Fruit fly (Drosophila melanogaster) whole organism, larva: ENCODE results near the gene CG31157.

Experiments used
- noc ChIP-seq: fragments of 200-800 bp; sonication (Bioruptor generic); optimal IDR thresholded peaks from 3 replicates; lab custom pipeline; 2019; ENCODE audit warnings: missing biosample characterization, mild to moderate bottlenecking, missing genetic modification characterization, moderate library complexity

The CG31157 gene

dm6 chr3R:13047431-13047830 is at the start of gene CG31157:
Gene CG31157, plus strand, starts transcription at chr3R:13047731.
- no peak for TF ChIP-seq noc (tag; lab: Kevin White, UChicago)

dm6 chr3R:12998234-12998591 is 49.3 kb upstream of the CG31157 start:
- no peak for TF ChIP-seq noc (tag; lab: Kevin White, UChicago)

dm6 chr3R:13009595-13009994 is 37.9 kb upstream of the CG31157 start, which contains the start of gene CG11656:
Gene CG11656, plus strand, starts transcription at chr3R:13009895.
- no peak for TF ChIP-seq noc (tag; lab: Kevin White, UChicago)

dm6 chr3R:13010905-13011620 is 36.5 kb upstream of the CG31157 start, which contains the start of gene CG8031:
Gene CG8031, minus strand, starts transcription at chr3R:13011310.
- no peak for TF ChIP-seq noc (tag; lab: Kevin White, UChicago)

- TF ChIP-seq noc (tag; lab: Kevin White, UChicago): no peak
Measured at dm6 chr3R:13011621-13011963, 35.9 kb upstream of the CG31157 start, which contains the start of gene CtBP. Gene CtBP, plus strand, starts transcription at chr3R:13011649.

- peak; percentile 76 for TF ChIP-seq noc (tag; lab: Kevin White, UChicago)
Measured at dm6 chr3R:13012351-13012750, 35.2 kb upstream of the CG31157 start.

- TF ChIP-seq noc (tag; lab: Kevin White, UChicago): no peak
Measured at dm6 chr3R:13012990-13013389, 34.5 kb upstream of the CG31157 start.

- TF ChIP-seq noc (tag; lab: Kevin White, UChicago): peak; percentile 31
Measured at dm6 chr3R:13014168-13014881, 33.2 kb upstream of the CG31157 start.

dm6 chr3R:13015402-13015801 is 32.1 kb upstream of the CG31157 start:
- no peak for TF ChIP-seq noc (tag; lab: Kevin White, UChicago)

dm6 chr3R:13015811-13016766 is 31.4 kb upstream of the CG31157 start:
- TF ChIP-seq noc (tag; lab: Kevin White, UChicago): peak; percentile 21

dm6 chr3R:13017623-13018036 is 29.9 kb upstream of the CG31157 start:
- no peak for TF ChIP-seq noc (tag; lab: Kevin White, UChicago)

dm6 chr3R:13018284-13018900 is 29.1 kb upstream of the CG31157 start:
- peak; percentile 45 for TF ChIP-seq noc (tag; lab: Kevin White, UChicago)

- TF ChIP-seq noc (tag; lab: Kevin White, UChicago): no peak
Measured at dm6 chr3R:13018995-13019394, 28.5 kb upstream of the CG31157 start.

dm6 chr3R:13030257-13031173 is 17.0 kb upstream of the CG31157 start, which contains the start of the genes CG46281 and CG46280:
Gene CG46281, minus strand, starts transcription at chr3R:13030307.
Gene CG46280, minus strand, starts transcription at chr3R:13030659.
- TF ChIP-seq noc (tag; lab: Kevin White, UChicago): no peak
